Worm (Caenorhabditis elegans) whole organism, late embryonic: ENCODE data around the gene lgc-18.

Source experiments
- F13H6.1 ChIP-seq: sonication (generic microtip); optimal IDR thresholded peaks from 2 replicates; lab custom pipeline; 2016; ENCODE audit warnings: missing genetic modification characterization, missing compliant biosample characterization
- K02D7.2 ChIP-seq: sonication (generic microtip); optimal IDR thresholded peaks from 2 replicates; lab custom pipeline; 2017; ENCODE audit warnings: mild to moderate bottlenecking, missing genetic modification characterization, missing compliant biosample characterization
- Y22D7AL.16 ChIP-seq: sonication (generic microtip); optimal IDR thresholded peaks from 2 replicates; lab custom pipeline; 2016; ENCODE audit warnings: missing genetic modification characterization, missing compliant biosample characterization
- ahr-1 ChIP-seq: sonication (generic microtip); optimal IDR thresholded peaks from 2 replicates; lab custom pipeline; 2016; ENCODE audit warnings: missing genetic modification characterization, missing compliant biosample characterization
- ama-1 ChIP-seq: fragments of 150-350 bp; optimal IDR thresholded peaks from 2 replicates; lab custom pipeline; 2014
- ceh-18 ChIP-seq: sonication (generic microtip); optimal IDR thresholded peaks from 2 replicates; lab custom pipeline; 2016; ENCODE audit warnings: missing genetic modification characterization, missing compliant biosample characterization
- ceh-19 ChIP-seq: fragments of 200-800 bp; sonication (Bioruptor generic); optimal IDR thresholded peaks from 2 replicates; lab custom pipeline; 2018; ENCODE audit warnings: mild to moderate bottlenecking, missing genetic modification characterization, missing compliant biosample characterization
- ceh-2 ChIP-seq: sonication (generic microtip); optimal IDR thresholded peaks from 2 replicates; lab custom pipeline; 2016; ENCODE audit warnings: missing genotype, missing genetic modification characterization, missing compliant biosample characterization
- ceh-22 ChIP-seq: sonication (generic microtip); optimal IDR thresholded peaks from 2 replicates; lab custom pipeline; 2017; ENCODE audit warnings: missing biosample characterization, missing genetic modification characterization
- ceh-31 ChIP-seq: sonication (generic microtip); optimal IDR thresholded peaks from 2 replicates; lab custom pipeline; 2016; ENCODE audit warnings: missing genetic modification characterization, missing compliant biosample characterization
- ceh-34 ChIP-seq: sonication (generic microtip); optimal IDR thresholded peaks from 2 replicates; lab custom pipeline; 2016; ENCODE audit warnings: mild to moderate bottlenecking, missing genetic modification characterization, missing compliant biosample characterization
- ceh-48 ChIP-seq: sonication (generic microtip); optimal IDR thresholded peaks from 2 replicates; lab custom pipeline; 2016; ENCODE audit warnings: missing genetic modification characterization, inconsistent platforms, missing compliant biosample characterization
- ceh-6 ChIP-seq: fragments of 200-800 bp; sonication (Bioruptor generic); optimal IDR thresholded peaks from 2 replicates; lab custom pipeline; 2018; ENCODE audit warnings: mild to moderate bottlenecking, missing genetic modification characterization, missing compliant biosample characterization
- che-1 ChIP-seq: sonication (generic microtip); optimal IDR thresholded peaks from 2 replicates; lab custom pipeline; 2016; ENCODE audit warnings: mild to moderate bottlenecking, missing genetic modification characterization, missing compliant biosample characterization
- dmd-4 ChIP-seq: sonication (generic microtip); optimal IDR thresholded peaks from 2 replicates; lab custom pipeline; 2016; ENCODE audit warnings: borderline replicate concordance, missing genetic modification characterization, missing compliant biosample characterization
- dve-1 ChIP-seq: sonication (generic microtip); optimal IDR thresholded peaks from 2 replicates; lab custom pipeline; 2017; ENCODE audit warnings: antibody characterized with exemption, mild to moderate bottlenecking, missing genetic modification characterization, missing compliant biosample characterization
- elt-2 ChIP-seq: sonication (generic microtip); optimal IDR thresholded peaks from 2 replicates; lab custom pipeline; 2016; ENCODE audit warnings: missing genetic modification reagents, missing genetic modification characterization, missing compliant biosample characterization
- elt-4 ChIP-seq: sonication (generic microtip); optimal IDR thresholded peaks from 2 replicates; lab custom pipeline; 2016; ENCODE audit warnings: missing genetic modification characterization, missing compliant biosample characterization
- fax-1 ChIP-seq: sonication (generic microtip); optimal IDR thresholded peaks from 2 replicates; lab custom pipeline; 2016; ENCODE audit warnings: missing genotype, missing genetic modification characterization, missing compliant biosample characterization
- fkh-6 ChIP-seq: sonication (generic microtip); optimal IDR thresholded peaks from 2 replicates; lab custom pipeline; 2016; ENCODE audit warnings: missing genetic modification characterization, missing compliant biosample characterization
- hlh-30 ChIP-seq: sonication (generic microtip); optimal IDR thresholded peaks from 2 replicates; lab custom pipeline; 2017; ENCODE audit warnings: antibody characterized with exemption, missing genetic modification characterization, missing compliant biosample characterization; ENCODE audit not compliant: insufficient read depth
- hlh-6 ChIP-seq: sonication (generic microtip); optimal IDR thresholded peaks from 2 replicates; lab custom pipeline; 2016; ENCODE audit warnings: missing genotype, missing genetic modification characterization, missing compliant biosample characterization
- madf-2 ChIP-seq: sonication (generic microtip); optimal IDR thresholded peaks from 2 replicates; lab custom pipeline; 2017; ENCODE audit warnings: missing genetic modification characterization, missing compliant biosample characterization
- nfya-1 ChIP-seq: sonication (generic microtip); optimal IDR thresholded peaks from 2 replicates; lab custom pipeline; 2017; ENCODE audit warnings: missing genetic modification characterization, mild to moderate bottlenecking, missing compliant biosample characterization, antibody characterized with exemption, moderate library complexity
- ref-2 ChIP-seq: sonication (generic microtip); optimal IDR thresholded peaks from 2 replicates; lab custom pipeline; 2016; ENCODE audit warnings: missing genetic modification characterization, missing compliant biosample characterization
- rnt-1 ChIP-seq: sonication (generic microtip); optimal IDR thresholded peaks from 2 replicates; lab custom pipeline; 2016; ENCODE audit warnings: missing genetic modification characterization, missing compliant biosample characterization
- sdc-2 ChIP-seq: sonication (generic microtip); optimal IDR thresholded peaks from 2 replicates; lab custom pipeline; 2016; ENCODE audit warnings: missing genotype, missing genetic modification characterization, missing compliant biosample characterization
- sox-2 ChIP-seq: fragments of 200-800 bp; sonication (Bioruptor generic); IDR thresholded peaks from 2 replicates; pipeline ENCODE4 v1.3.6; 2022; ENCODE audit warnings: missing genetic modification reagents, missing genetic modification characterization, missing compliant biosample characterization
- sox-4 ChIP-seq: sonication (generic microtip); optimal IDR thresholded peaks from 2 replicates; lab custom pipeline; 2017; ENCODE audit warnings: mild to moderate bottlenecking, missing genetic modification characterization, inconsistent platforms, missing compliant biosample characterization
- tbx-2 ChIP-seq: sonication (generic microtip); optimal IDR thresholded peaks from 2 replicates; lab custom pipeline; 2016; ENCODE audit warnings: missing genetic modification characterization, missing compliant biosample characterization
- tbx-7 ChIP-seq: sonication (generic microtip); optimal IDR thresholded peaks from 2 replicates; lab custom pipeline; 2016; ENCODE audit warnings: missing genotype, missing genetic modification characterization, missing compliant biosample characterization
- ttx-3 ChIP-seq: sonication (generic microtip); optimal IDR thresholded peaks from 2 replicates; lab custom pipeline; 2016; ENCODE audit warnings: missing genetic modification reagents, missing genetic modification characterization, missing compliant biosample characterization
- unc-3 ChIP-seq, 2 experiments: fragments of 200-800 bp in 1 of 2; sonication (Bioruptor generic) in 1 of 2; sonication (generic microtip) in 1 of 2; conservative IDR thresholded peaks in 1 of 2; optimal IDR thresholded peaks in 1 of 2; 2 replicates each; pipeline versions ENCODE4 v1.3.6 to Lab custom; 2016 to 2022; ENCODE audit warnings: missing compliant biosample characterization in 2 of 2, missing genetic modification characterization in 2 of 2, missing genetic modification reagents in 1 of 2
- unc-55 ChIP-seq: sonication (generic microtip); optimal IDR thresholded peaks from 2 replicates; lab custom pipeline; 2017; ENCODE audit warnings: missing biosample characterization, missing genetic modification reagents, missing genetic modification characterization
- zip-5 ChIP-seq: sonication (generic microtip); optimal IDR thresholded peaks from 2 replicates; lab custom pipeline; 2016; ENCODE audit warnings: missing genetic modification characterization, missing compliant biosample characterization

lgc-18 gene

DNA sequence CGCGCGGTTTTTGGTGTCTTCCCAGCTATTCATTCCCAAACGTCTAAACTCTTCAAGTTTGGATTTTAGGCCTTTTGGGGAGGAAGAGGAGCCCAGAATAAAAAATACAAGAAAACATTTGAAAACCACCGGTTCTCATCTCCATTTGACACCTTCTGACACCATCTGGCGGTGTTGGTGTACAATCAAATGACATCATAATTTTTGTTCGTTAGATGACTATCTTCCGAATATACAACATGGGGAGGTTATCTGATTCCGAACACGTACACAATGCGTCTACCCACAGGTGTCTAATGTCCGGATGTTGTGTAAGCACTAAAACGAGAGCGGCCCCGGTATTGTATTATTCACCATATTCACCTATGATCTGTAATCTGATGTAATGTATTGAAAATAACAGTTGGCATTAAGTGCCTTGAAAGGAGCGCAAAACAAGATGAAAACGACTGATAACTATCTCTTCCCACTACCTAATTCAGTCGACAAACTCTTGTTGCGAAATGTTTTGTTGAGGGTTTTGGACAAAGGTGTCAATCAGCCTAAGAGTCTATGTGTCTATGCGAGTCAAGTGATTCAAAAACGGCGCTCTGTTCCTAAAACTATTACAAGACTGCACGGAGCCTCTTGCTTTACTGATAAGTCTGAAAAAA is 47.2 kb downstream of the lgc-18 start:
- no peak for TF ChIP-seq unc-55 (GFP tag; lab: Kevin White, UChicago)
- no peak for TF ChIP-seq hlh-30 (tag; lab: Kevin White, UChicago)
- TF ChIP-seq Y22D7AL.16 (tag; lab: Kevin White, UChicago): no peak
- TF ChIP-seq ceh-6 (GFP tag; lab: Kevin White, UChicago): no peak
- TF ChIP-seq ceh-18 (tag; lab: Kevin White, UChicago): no peak
- no peak for TF ChIP-seq sdc-2
- no peak for TF ChIP-seq F13H6.1 (tag; lab: Kevin White, UChicago)
- no peak for TF ChIP-seq unc-3 (GFP tag; conservative IDR thresholded peaks at IDR 0.05; lab: Robert Waterston, UW)
- no peak for TF ChIP-seq unc-3 (tag; optimal IDR thresholded peaks at IDR 0.05; lab: Kevin White, UChicago)
- TF ChIP-seq dmd-4 (tag; lab: Kevin White, UChicago): no peak
- TF ChIP-seq madf-2: no peak
- no peak for TF ChIP-seq elt-2 (tag; lab: Kevin White, UChicago)
- TF ChIP-seq ceh-31 (tag; lab: Kevin White, UChicago): no peak
- no peak for TF ChIP-seq fax-1 (tag; lab: Kevin White, UChicago)
- TF ChIP-seq ceh-48 (tag; lab: Kevin White, UChicago): no peak
- TF ChIP-seq hlh-6: no peak
- TF ChIP-seq sox-4 (tag; lab: Kevin White, UChicago): no peak

DNA sequence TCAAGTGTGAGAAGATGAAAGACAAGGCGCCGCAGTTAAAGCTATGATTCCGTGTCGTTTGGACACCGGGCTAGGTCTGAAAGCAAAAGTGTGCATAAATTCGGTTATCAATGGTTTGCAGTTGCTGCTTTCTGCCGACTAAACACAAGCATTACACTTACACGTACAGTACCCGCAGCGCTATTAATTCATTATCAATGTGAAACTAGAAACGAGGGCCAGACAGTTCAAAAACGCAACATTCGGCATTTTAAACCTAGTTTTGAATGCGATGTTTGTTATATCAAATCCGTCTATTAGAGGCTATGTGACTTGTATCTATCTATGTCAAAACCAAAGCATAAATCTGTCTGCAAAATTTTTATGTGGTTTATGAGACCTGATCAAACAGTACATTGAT is 48.6 kb downstream of the lgc-18 start:
- no peak for TF ChIP-seq ref-2 (tag; lab: Kevin White, UChicago)
- no peak for TF ChIP-seq nfya-1
- TF ChIP-seq F13H6.1 (tag; lab: Kevin White, UChicago): no peak
- TF ChIP-seq ttx-3: no peak
- TF ChIP-seq hlh-6: no peak
- no peak for TF ChIP-seq dmd-4 (tag; lab: Kevin White, UChicago)
- no peak for TF ChIP-seq dve-1 (tag; lab: Kevin White, UChicago)

DNA sequence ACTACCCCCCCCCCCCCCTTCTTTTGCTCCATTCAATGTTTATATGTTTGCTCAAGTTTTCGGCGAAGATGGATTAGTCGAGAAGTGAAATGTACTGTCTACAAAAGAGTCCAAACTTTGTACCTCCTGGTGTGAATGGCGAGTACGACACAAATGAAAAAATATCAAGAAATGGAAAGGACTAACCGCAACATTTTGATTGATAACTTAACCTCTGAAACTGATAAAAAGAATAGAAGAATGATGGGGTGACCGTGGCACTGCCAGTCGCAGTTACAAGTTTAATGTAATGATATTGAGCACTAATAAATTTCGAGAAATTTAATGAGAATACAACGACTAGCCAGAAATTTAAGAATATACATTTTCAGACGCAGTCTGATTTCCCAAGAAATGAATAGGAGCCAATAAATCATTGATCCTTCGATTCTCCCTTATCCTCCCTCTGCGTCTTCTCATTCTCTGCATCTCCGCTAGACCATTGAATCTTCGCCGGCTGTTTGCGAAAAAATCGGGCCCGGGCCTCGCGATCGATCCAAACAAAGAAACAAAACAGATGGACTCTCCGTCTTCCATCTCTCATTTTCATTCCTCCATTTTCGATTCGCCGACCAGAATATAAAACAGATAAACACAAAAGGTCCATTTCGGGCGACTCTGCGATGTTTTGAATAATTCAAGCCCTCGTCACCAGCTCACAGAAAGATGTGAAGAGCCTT is 49.4 kb downstream of the lgc-18 start:
- no peak for TF ChIP-seq fax-1 (tag; lab: Kevin White, UChicago)
- TF ChIP-seq K02D7.2 (tag; lab: Kevin White, UChicago): no peak
- TF ChIP-seq zip-5 (tag; lab: Kevin White, UChicago): no peak
- peak; percentile 6 for TF ChIP-seq nfya-1
- no peak for TF ChIP-seq madf-2
- no peak for TF ChIP-seq elt-4 (tag; lab: Kevin White, UChicago)
- TF ChIP-seq hlh-6: no peak
- TF ChIP-seq ceh-31 (tag; lab: Kevin White, UChicago): no peak
- TF ChIP-seq ama-1 (lab: Kevin White, UChicago): no peak
- no peak for TF ChIP-seq ahr-1
- no peak for TF ChIP-seq che-1 (tag; lab: Kevin White, UChicago)
- no peak for TF ChIP-seq sox-4 (tag; lab: Kevin White, UChicago)
- TF ChIP-seq unc-55 (GFP tag; lab: Kevin White, UChicago): peak; percentile 24
- no peak for TF ChIP-seq fkh-6 (tag; lab: Kevin White, UChicago)

DNA sequence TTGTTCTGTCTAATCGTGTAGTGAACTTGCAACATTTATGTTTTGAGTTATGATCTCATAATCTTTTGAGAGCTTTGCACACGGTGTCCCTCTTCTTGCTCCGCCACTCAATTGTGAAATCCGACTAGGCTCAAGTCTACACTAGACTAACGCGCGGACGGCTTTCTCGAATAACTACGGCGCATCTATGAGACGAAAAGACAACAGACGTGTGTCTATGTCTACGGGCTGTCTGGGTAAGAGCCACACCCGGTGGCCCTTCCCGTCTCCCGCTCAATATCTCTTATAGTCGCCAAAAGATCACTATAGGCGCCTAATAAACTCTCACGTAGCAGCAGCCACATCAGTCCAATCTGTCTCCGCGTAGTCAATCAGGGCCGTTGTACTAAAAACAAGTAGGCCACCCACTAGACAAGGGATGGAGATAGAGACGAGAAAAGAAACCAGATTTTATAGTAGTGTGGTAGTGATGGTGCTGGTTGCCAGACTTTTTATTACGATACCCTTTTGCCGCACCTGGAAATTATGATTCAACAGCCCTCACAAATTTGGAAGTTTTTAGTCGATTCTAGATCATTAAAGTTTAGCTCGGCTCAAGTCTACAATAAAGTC is 50.4 kb downstream of the lgc-18 start:
- TF ChIP-seq tbx-7: no peak
- peak; percentile 37 for TF ChIP-seq tbx-2 (tag; lab: Kevin White, UChicago)
- TF ChIP-seq ceh-2 (tag; lab: Kevin White, UChicago): peak; percentile 9
- peak; percentile 18 for TF ChIP-seq ceh-19 (GFP tag; lab: Kevin White, UChicago)
- TF ChIP-seq ceh-18 (tag; lab: Kevin White, UChicago): peak; percentile 55
- TF ChIP-seq sox-2 (GFP tag; lab: Robert Waterston, UW): no peak
- peak; percentile 1 for TF ChIP-seq nfya-1
- no peak for TF ChIP-seq ceh-31 (tag; lab: Kevin White, UChicago)
- TF ChIP-seq elt-4 (tag; lab: Kevin White, UChicago): peak; percentile 9
- TF ChIP-seq ceh-22 (tag; lab: Kevin White, UChicago): peak; percentile 1
- TF ChIP-seq unc-55 (GFP tag; lab: Kevin White, UChicago): peak; percentile 35
- peak; percentile 8 for TF ChIP-seq rnt-1
- TF ChIP-seq Y22D7AL.16 (tag; lab: Kevin White, UChicago): no peak
- peak; percentile 71 for TF ChIP-seq ceh-34 (tag; lab: Kevin White, UChicago)
